Worm (Caenorhabditis elegans) whole organism, mixed stage, embryonic: ENCODE data around the gene arl-1.

Experiments
- M03D4.4 ChIP-seq: sonication (generic microtip); optimal IDR thresholded peaks from 2 replicates; lab custom pipeline; 2017; ENCODE audit warnings: mild to moderate bottlenecking, missing genetic modification characterization, missing compliant biosample characterization
- bed-3 ChIP-seq: fragments of 200-800 bp; sonication (Bioruptor generic); optimal IDR thresholded peaks from 3 replicates; lab custom pipeline; 2018; ENCODE audit warnings: mild to moderate bottlenecking, missing genetic modification characterization, moderate library complexity, missing compliant biosample characterization
- blmp-1 ChIP-seq: fragments of 150-350 bp; optimal IDR thresholded peaks from 2 replicates; lab custom pipeline; 2014; ENCODE audit warnings: missing biosample characterization, missing genetic modification characterization
- ceh-43 ChIP-seq: fragments of 200-800 bp; sonication (Bioruptor generic); optimal IDR thresholded peaks from 2 replicates; lab custom pipeline; 2018; ENCODE audit warnings: mild to moderate bottlenecking, missing genetic modification characterization, moderate library complexity, missing compliant biosample characterization
- ces-1 ChIP-seq: fragments of 150-350 bp; optimal IDR thresholded peaks from 2 replicates; lab custom pipeline; 2014; ENCODE audit warnings: missing biosample characterization, missing genetic modification reagents, missing genetic modification characterization
- drap-1 ChIP-seq: fragments of 200-800 bp; sonication (Bioruptor generic); optimal IDR thresholded peaks from 3 replicates; lab custom pipeline; 2018; ENCODE audit warnings: mild to moderate bottlenecking, missing genetic modification characterization, missing compliant biosample characterization
- elt-1 ChIP-seq: sonication (generic microtip); optimal IDR thresholded peaks from 2 replicates; lab custom pipeline; 2017; ENCODE audit warnings: missing genetic modification characterization, mild to moderate bottlenecking, missing compliant biosample characterization, antibody characterized with exemption, moderate library complexity, borderline replicate concordance; ENCODE audit not compliant: insufficient read depth
- elt-3 ChIP-seq: fragments of 150-350 bp; optimal IDR thresholded peaks from 2 replicates; lab custom pipeline; 2014; ENCODE audit warnings: missing biosample characterization, missing genetic modification characterization
- flh-1 ChIP-seq: fragments of 200-800 bp; sonication (Bioruptor generic); optimal IDR thresholded peaks from 2 replicates; lab custom pipeline; 2018; ENCODE audit warnings: mild to moderate bottlenecking, missing genetic modification characterization, moderate library complexity, missing compliant biosample characterization
- ham-2 ChIP-seq: fragments of 200-800 bp; sonication (Bioruptor generic); optimal IDR thresholded peaks from 2 replicates; lab custom pipeline; 2018; ENCODE audit warnings: mild to moderate bottlenecking, missing genetic modification characterization, missing compliant biosample characterization
- hlh-1 ChIP-seq: fragments of 150-350 bp; optimal IDR thresholded peaks from 2 replicates; lab custom pipeline; 2014; ENCODE audit warnings: missing biosample characterization, missing genetic modification reagents, missing genetic modification characterization
- lin-13 ChIP-seq: fragments of 150-350 bp; optimal IDR thresholded peaks from 2 replicates; lab custom pipeline; 2014; ENCODE audit warnings: missing biosample characterization, missing genetic modification characterization
- lin-32 ChIP-seq: fragments of 200-800 bp; sonication (Bioruptor generic); optimal IDR thresholded peaks from 2 replicates; lab custom pipeline; 2018; ENCODE audit warnings: mild to moderate bottlenecking, missing genetic modification characterization, missing compliant biosample characterization
- mab-5 ChIP-seq: fragments of 150-350 bp; optimal IDR thresholded peaks from 2 replicates; lab custom pipeline; 2014; ENCODE audit warnings: missing biosample characterization, missing genetic modification characterization
- nhr-12 ChIP-seq: fragments of 150-350 bp; optimal IDR thresholded peaks from 2 replicates; lab custom pipeline; 2014; ENCODE audit warnings: missing biosample characterization, missing genetic modification characterization
- nhr-2 ChIP-seq: fragments of 150-350 bp; optimal IDR thresholded peaks from 2 replicates; lab custom pipeline; 2014; ENCODE audit warnings: missing biosample characterization, missing genetic modification characterization
- nhr-76 ChIP-seq: sonication (generic microtip); optimal IDR thresholded peaks from 2 replicates; lab custom pipeline; 2017; ENCODE audit warnings: missing biosample characterization, missing genetic modification characterization
- pha-4 ChIP-seq: fragments of 150-350 bp; optimal IDR thresholded peaks from 2 replicates; lab custom pipeline; 2018; ENCODE audit warnings: missing biosample characterization, missing genetic modification reagents, missing genetic modification characterization
- sem-2 ChIP-seq: fragments of 200-800 bp; sonication (Bioruptor generic); optimal IDR thresholded peaks from 2 replicates; lab custom pipeline; 2018; ENCODE audit warnings: mild to moderate bottlenecking, missing genetic modification characterization, missing compliant biosample characterization
- snpc-4 ChIP-seq: fragments of 150-350 bp; optimal IDR thresholded peaks from 2 replicates; lab custom pipeline; 2014; ENCODE audit warnings: missing biosample characterization, missing genetic modification characterization
- sptf-1 ChIP-seq: sonication (generic microtip); optimal IDR thresholded peaks from 2 replicates; lab custom pipeline; 2017; ENCODE audit warnings: mild to moderate bottlenecking, missing genetic modification characterization, moderate library complexity, missing compliant biosample characterization
- unc-120 ChIP-seq: sonication (generic microtip); optimal IDR thresholded peaks from 2 replicates; lab custom pipeline; 2017; ENCODE audit warnings: missing genetic modification characterization, missing compliant biosample characterization; ENCODE audit not compliant: poor library complexity, severe bottlenecking
- unc-39 ChIP-seq: fragments of 150-350 bp; optimal IDR thresholded peaks from 2 replicates; lab custom pipeline; 2014; ENCODE audit warnings: missing biosample characterization, missing genetic modification characterization
- unc-62 ChIP-seq: fragments of 150-350 bp; optimal IDR thresholded peaks from 2 replicates; lab custom pipeline; 2014; ENCODE audit warnings: missing biosample characterization, missing genetic modification reagents, missing genetic modification characterization
- zip-8 ChIP-seq: fragments of 150-350 bp; optimal IDR thresholded peaks from 2 replicates; lab custom pipeline; 2014; ENCODE audit warnings: missing biosample characterization, missing genetic modification characterization
- ztf-11 ChIP-seq: fragments of 150-350 bp; optimal IDR thresholded peaks from 2 replicates; lab custom pipeline; 2014; ENCODE audit warnings: missing biosample characterization, missing genetic modification characterization

Gene arl-1

ce11 chrII:8611330-8611729 is 29.5 kb downstream of the arl-1 start:
- TF ChIP-seq ces-1 (GFP tag; lab: Kevin White, UChicago), result peak; percentile 65
- TF ChIP-seq elt-3 (tag; lab: Kevin White, UChicago), result no peak

ce11 chrII:8612470-8612869 is 30.7 kb downstream of the arl-1 start, which contains the start of gene T22C8.1:
T22C8.1 (plus strand) TSS chrII:8612770.
- no peak for TF ChIP-seq ceh-43 (GFP tag; lab: Kevin White, UChicago)
- no peak for TF ChIP-seq ztf-11 (tag; lab: Kevin White, UChicago)
- no peak for TF ChIP-seq zip-8 (tag; lab: Kevin White, UChicago)
- TF ChIP-seq ces-1 (GFP tag; lab: Kevin White, UChicago), result no peak
- TF ChIP-seq nhr-76 (tag; lab: Kevin White, UChicago), result no peak
- TF ChIP-seq snpc-4 (tag; lab: Kevin White, UChicago), result no peak
- TF ChIP-seq sptf-1 (tag; lab: Kevin White, UChicago), result no peak

- no peak for TF ChIP-seq unc-39
- no peak for TF ChIP-seq drap-1 (GFP tag; lab: Kevin White, UChicago)
- TF ChIP-seq pha-4 (tag; lab: Kevin White, UChicago), result no peak
- TF ChIP-seq bed-3 (GFP tag; lab: Kevin White, UChicago), result no peak
- no peak for TF ChIP-seq nhr-76 (tag; lab: Kevin White, UChicago)
- no peak for TF ChIP-seq mab-5 (tag; lab: Kevin White, UChicago)
- TF ChIP-seq hlh-1 (tag; lab: Kevin White, UChicago), result no peak
- no peak for TF ChIP-seq blmp-1 (tag; lab: Kevin White, UChicago)
These were observed 34.4 kb downstream of the arl-1 start for ce11 chrII:8616155-8616554.

- TF ChIP-seq snpc-4 (tag; lab: Kevin White, UChicago), result no peak
- TF ChIP-seq ham-2, result no peak
- no peak for TF ChIP-seq elt-1
- TF ChIP-seq ztf-11 (tag; lab: Kevin White, UChicago), result no peak
- TF ChIP-seq unc-120, result no peak
- TF ChIP-seq zip-8 (tag; lab: Kevin White, UChicago), result no peak
- TF ChIP-seq unc-62 (GFP tag; lab: Kevin White, UChicago), result no peak
- no peak for TF ChIP-seq mab-5 (tag; lab: Kevin White, UChicago)
- TF ChIP-seq, all 35 proteins: peak for 0
These were observed 35.7 kb downstream of the arl-1 start, which contains the start of gene chhy-1 for ce11 chrII:8617516-8617915. chhy-1 (minus strand) TSS chrII:8617616.

- TF ChIP-seq unc-39, result no peak
These were observed 40.1 kb downstream of the arl-1 start, which contains the start of gene T22C8.3 for ce11 chrII:8621883-8622282. T22C8.3 (minus strand) TSS chrII:8621983.

ce11 chrII:8623396-8623795 is 41.6 kb downstream of the arl-1 start, which contains the start of gene T22C8.4:
T22C8.4 (minus strand) TSS chrII:8623496.
- TF ChIP-seq lin-32 (no peak), elt-3 (tag; lab: Kevin White, UChicago) (no peak), nhr-76 (tag; lab: Kevin White, UChicago) (no peak), sptf-1 (tag; lab: Kevin White, UChicago) (no peak), drap-1 (GFP tag; lab: Kevin White, UChicago) (no peak)

- TF ChIP-seq elt-3 (tag; lab: Kevin White, UChicago) (no peak), lin-13 (tag; lab: Kevin White, UChicago) (no peak), lin-32 (no peak), ztf-11 (tag; lab: Kevin White, UChicago) (no peak), nhr-2 (tag; lab: Kevin White, UChicago) (no peak), pha-4 (tag; lab: Kevin White, UChicago) (no peak), flh-1 (no peak), unc-39 (no peak), nhr-12 (tag; lab: Kevin White, UChicago) (no peak), sem-2 (no peak)
These were observed 43.4 kb downstream of the arl-1 start, which contains the start of gene sptf-2 for ce11 chrII:8625163-8625562. sptf-2 (plus strand) TSS chrII:8625459.

ce11 chrII:8626598-8626997 is 44.8 kb downstream of the arl-1 start:
- TF ChIP-seq M03D4.4, result no peak
